Worm (Caenorhabditis elegans) whole organism, L3 larva: ENCODE measurements around the gene srp-8.

Experiments
- R02D3.7 ChIP-seq: fragments of 150-350 bp; optimal IDR thresholded peaks from 2 replicates; lab custom pipeline; 2014; ENCODE audit warnings: missing biosample characterization, missing genetic modification characterization
- ZK546.5 ChIP-seq: sonication (generic microtip); optimal IDR thresholded peaks from 2 replicates; lab custom pipeline; 2017; ENCODE audit warnings: missing biosample characterization, missing genetic modification characterization
- aly-2 ChIP-seq: fragments of 150-350 bp; optimal IDR thresholded peaks from 2 replicates; lab custom pipeline; 2014; ENCODE audit warnings: missing biosample characterization, missing genetic modification characterization
- ama-1 ChIP-seq: fragments of 150-350 bp; optimal IDR thresholded peaks from 2 replicates; lab custom pipeline; 2018
- ceh-28 ChIP-seq: fragments of 150-350 bp; optimal IDR thresholded peaks from 2 replicates; lab custom pipeline; 2014; ENCODE audit warnings: missing biosample characterization, missing genetic modification reagents, missing genetic modification characterization
- elt-2 ChIP-seq: sonication (generic microtip); optimal IDR thresholded peaks from 2 replicates; lab custom pipeline; 2016; ENCODE audit warnings: missing genetic modification reagents, mild to moderate bottlenecking, missing genetic modification characterization, missing compliant biosample characterization
- jun-1 ChIP-seq: fragments of 150-350 bp; optimal IDR thresholded peaks from 2 replicates; lab custom pipeline; 2014; ENCODE audit warnings: missing biosample characterization, missing genetic modification reagents, missing genetic modification characterization
- lin-15B ChIP-seq: fragments of 150-350 bp; optimal IDR thresholded peaks from 2 replicates; lab custom pipeline; 2014; ENCODE audit warnings: missing biosample characterization, missing genetic modification characterization
- lin-39 ChIP-seq: fragments of 150-350 bp; optimal IDR thresholded peaks from 2 replicates; lab custom pipeline; 2018; ENCODE audit warnings: missing biosample characterization, missing genetic modification reagents, missing genetic modification characterization
- nhr-11 ChIP-seq: fragments of 150-350 bp; optimal IDR thresholded peaks from 2 replicates; lab custom pipeline; 2014; ENCODE audit warnings: missing biosample characterization, missing genetic modification characterization
- nhr-76 ChIP-seq: fragments of 150-350 bp; sonication (generic microtip); optimal IDR thresholded peaks from 5 replicates; lab custom pipeline; 2014; ENCODE audit warnings: missing biosample characterization, missing genetic modification characterization
- pqm-1 ChIP-seq: fragments of 150-350 bp; optimal IDR thresholded peaks from 2 replicates; lab custom pipeline; 2017; ENCODE audit warnings: missing biosample characterization, missing genetic modification characterization, inconsistent platforms
- ztf-11 ChIP-seq: fragments of 150-350 bp; optimal IDR thresholded peaks from 2 replicates; lab custom pipeline; 2014; ENCODE audit warnings: missing biosample characterization, missing genetic modification characterization

- TF ChIP-seq aly-2 (tag; lab: Kevin White, UChicago) (no peak), lin-15B (no peak), jun-1 (tag; lab: Kevin White, UChicago) (no peak), ZK546.5 (tag; lab: Kevin White, UChicago) (no peak), R02D3.7 (tag; lab: Kevin White, UChicago) (no peak), nhr-76 (tag; lab: Kevin White, UChicago) (no peak), ama-1 (no peak), nhr-11 (tag; lab: Kevin White, UChicago) (no peak), ceh-28 (tag; lab: Kevin White, UChicago) (no peak), ztf-11 (tag; lab: Kevin White, UChicago) (no peak), pqm-1 (tag; lab: Kevin White, UChicago) (no peak), elt-2 (tag; lab: Kevin White, UChicago) (no peak), lin-39 (tag; lab: Kevin White, UChicago) (no peak)
Observed at ce11 chrV:8170300-8170699, 13.2 kb upstream of the srp-8 start.
